Fruit fly (Drosophila melanogaster) whole organism, embryonic: ENCODE measurements around the gene CG15927.

Source experiments
- CG10321 ChIP-seq: fragments of 200-800 bp; sonication (Bioruptor generic); IDR thresholded peaks from 2 replicates; pipeline ENCODE4 v1.3.6; 2022; ENCODE audit warnings: missing biosample characterization, missing genetic modification characterization
- CG10565 ChIP-seq: fragments of 200-800 bp; sonication (Bioruptor generic); optimal IDR thresholded peaks from 3 replicates; lab custom pipeline; 2016; ENCODE audit warnings: missing biosample characterization, mild to moderate bottlenecking, missing genetic modification characterization
- CG11504 ChIP-seq: fragments of 200-800 bp; sonication (Bioruptor generic); optimal IDR thresholded peaks from 3 replicates; lab custom pipeline; 2019; ENCODE audit warnings: missing biosample characterization, mild to moderate bottlenecking, missing genetic modification characterization, moderate library complexity
- CG13287 ChIP-seq: fragments of 200-800 bp; sonication (Bioruptor generic); IDR thresholded peaks from 2 replicates; pipeline ENCODE4 v1.3.6; 2022; ENCODE audit warnings: missing biosample characterization, missing genetic modification characterization; ENCODE audit not compliant: partially characterized antibody
- CG13624 ChIP-seq: fragments of 200-800 bp; sonication (Bioruptor generic); optimal IDR thresholded peaks from 2 replicates; lab custom pipeline; 2016; ENCODE audit warnings: missing biosample characterization, missing genetic modification characterization
- CG13775 ChIP-seq: fragments of 200-800 bp; sonication (Bioruptor generic); optimal IDR thresholded peaks from 3 replicates; lab custom pipeline; 2017; ENCODE audit warnings: missing biosample characterization, mild to moderate bottlenecking, missing genetic modification characterization
- CG14667 ChIP-seq: fragments of 200-800 bp; sonication (Bioruptor generic); IDR thresholded peaks from 2 replicates; pipeline ENCODE4 v1.3.6; 2022; ENCODE audit warnings: missing biosample characterization, missing genetic modification characterization
- CG17802 ChIP-seq: fragments of 200-800 bp; sonication (Bioruptor generic); optimal IDR thresholded peaks from 2 replicates; lab custom pipeline; 2018; ENCODE audit warnings: missing biosample characterization, mild to moderate bottlenecking, missing genetic modification characterization, moderate library complexity
- CG1832 ChIP-seq: fragments of 200-800 bp; sonication (Bioruptor generic); optimal IDR thresholded peaks from 2 replicates; lab custom pipeline; 2017; ENCODE audit warnings: missing biosample characterization, mild to moderate bottlenecking, missing genetic modification characterization, inconsistent platforms
- CG18764 ChIP-seq: fragments of 200-800 bp; sonication (Bioruptor generic); optimal IDR thresholded peaks from 3 replicates; lab custom pipeline; 2016; ENCODE audit warnings: missing biosample characterization, missing genetic modification characterization
- CG34376 ChIP-seq: fragments of 200-800 bp; sonication (Bioruptor generic); optimal IDR thresholded peaks from 2 replicates; lab custom pipeline; 2018; ENCODE audit warnings: missing biosample characterization, mild to moderate bottlenecking, missing genetic modification characterization
- CG4707 ChIP-seq: fragments of 200-800 bp; sonication (Bioruptor generic); optimal IDR thresholded peaks from 2 replicates; lab custom pipeline; 2018; ENCODE audit warnings: missing biosample characterization, mild to moderate bottlenecking, missing genetic modification characterization, moderate library complexity
- CG4730 ChIP-seq: fragments of 200-800 bp; sonication (Bioruptor generic); IDR thresholded peaks from 2 replicates; pipeline ENCODE4 v1.3.6; 2022; ENCODE audit warnings: missing biosample characterization, missing genetic modification characterization
- CG4820 ChIP-seq: fragments of 200-800 bp; sonication (Bioruptor generic); optimal IDR thresholded peaks from 3 replicates; lab custom pipeline; 2016; ENCODE audit warnings: missing biosample characterization, missing genetic modification characterization
- CG5245 ChIP-seq: fragments of 200-800 bp; sonication (Bioruptor generic); optimal IDR thresholded peaks from 3 replicates; lab custom pipeline; 2016; ENCODE audit warnings: missing biosample characterization, missing genetic modification characterization
- CG7928 ChIP-seq: fragments of 200-800 bp; sonication (Bioruptor generic); optimal IDR thresholded peaks from 2 replicates; lab custom pipeline; 2017; ENCODE audit warnings: missing biosample characterization, mild to moderate bottlenecking, missing genetic modification characterization
- CG8290 ChIP-seq, 3 experiments: fragments of 200-800 bp; sonication (Bioruptor generic); optimal IDR thresholded peaks; 2 replicates each; lab custom pipeline; 2016 to 2019; ENCODE audit warnings: missing biosample characterization in 3 of 3, missing genetic modification characterization in 3 of 3, mild to moderate bottlenecking in 2 of 3, moderate library complexity in 1 of 3
- CG8924 ChIP-seq: fragments of 200-800 bp; optimal IDR thresholded peaks from 3 replicates; lab custom pipeline; 2019; ENCODE audit warnings: missing biosample characterization, mild to moderate bottlenecking, missing genetic modification characterization, moderate library complexity
- CG9817 ChIP-seq: fragments of 200-800 bp; sonication (Bioruptor generic); optimal IDR thresholded peaks from 2 replicates; lab custom pipeline; 2018; ENCODE audit warnings: missing biosample characterization, mild to moderate bottlenecking, missing genetic modification characterization, moderate library complexity
- CrebB ChIP-seq: fragments of 200-800 bp; sonication (Bioruptor generic); optimal IDR thresholded peaks from 3 replicates; lab custom pipeline; 2018; ENCODE audit warnings: missing biosample characterization, mild to moderate bottlenecking, missing genetic modification characterization
- Eip74EF ChIP-seq, 2 experiments: fragments of 200-800 bp in 1 of 2; fragments of >200 bp in 1 of 2; sonication (Bioruptor generic) in 1 of 2; optimal IDR thresholded peaks; 2 replicates each; lab custom pipeline; 2017 to 2019; ENCODE audit warnings: missing biosample characterization in 2 of 2, missing genetic modification characterization in 2 of 2, mild to moderate bottlenecking in 1 of 2, moderate library complexity in 1 of 2
- Gug ChIP-seq: fragments of 200-800 bp; sonication (Bioruptor generic); IDR thresholded peaks from 4 replicates; pipeline ENCODE4 v1.3.6; 2022; ENCODE audit warnings: missing biosample characterization, missing genetic modification characterization
- HmgZ ChIP-seq: fragments of 200-800 bp; sonication (Bioruptor generic); optimal IDR thresholded peaks from 2 replicates; lab custom pipeline; 2018; ENCODE audit warnings: missing biosample characterization, mild to moderate bottlenecking, missing genetic modification characterization
- MTF-1 ChIP-seq: fragments of 200-800 bp; sonication (Bioruptor generic); optimal IDR thresholded peaks from 2 replicates; lab custom pipeline; 2018; ENCODE audit warnings: missing biosample characterization, mild to moderate bottlenecking, missing genetic modification characterization, borderline replicate concordance
- Med ChIP-seq: fragments of 200-800 bp; sonication (Bioruptor generic); peaks from one replicate; lab custom pipeline; 2016; ENCODE audit warnings: missing biosample characterization, missing genetic modification characterization, mild to moderate bottlenecking, inconsistent platforms, moderate library complexity
- Neu2 ChIP-seq: fragments of 200-800 bp; sonication (Bioruptor generic); optimal IDR thresholded peaks from 3 replicates; lab custom pipeline; 2016; ENCODE audit warnings: missing biosample characterization, missing genetic modification characterization, borderline replicate concordance
- Poxn ChIP-seq: fragments of 200-800 bp; sonication (Bioruptor generic); IDR thresholded peaks from 2 replicates; pipeline ENCODE4 v1.3.6; 2022; ENCODE audit warnings: missing biosample characterization, missing genetic modification characterization
- Ravus ChIP-seq: fragments of 200-800 bp; sonication (Bioruptor generic); IDR thresholded peaks from 2 replicates; pipeline ENCODE4 v1.3.6; 2022; ENCODE audit warnings: missing biosample characterization, missing genetic modification characterization
- Sin3A ChIP-seq: fragments of >200 bp; optimal IDR thresholded peaks from 2 replicates; lab custom pipeline; 2018
- Spps ChIP-seq: fragments of 200-800 bp; sonication (Bioruptor generic); optimal IDR thresholded peaks from 2 replicates; lab custom pipeline; 2018; ENCODE audit warnings: missing biosample characterization, mild to moderate bottlenecking, missing genetic modification characterization
- ac ChIP-seq: fragments of 200-800 bp; sonication (Bioruptor generic); optimal IDR thresholded peaks from 3 replicates; lab custom pipeline; 2017; ENCODE audit warnings: missing biosample characterization, mild to moderate bottlenecking, missing genetic modification characterization
- ash1 ChIP-seq: fragments of 200-800 bp; sonication (Bioruptor generic); optimal IDR thresholded peaks from 2 replicates; lab custom pipeline; 2018; ENCODE audit warnings: missing biosample characterization, mild to moderate bottlenecking, missing genetic modification characterization
- cato ChIP-seq: fragments of 200-800 bp; sonication (Bioruptor generic); optimal IDR thresholded peaks from 2 replicates; lab custom pipeline; 2016; ENCODE audit warnings: missing biosample characterization, missing genetic modification characterization, borderline replicate concordance
- dati ChIP-seq: fragments of 200-800 bp; sonication (Bioruptor generic); IDR thresholded peaks from 2 replicates; pipeline ENCODE4 v1.3.6; 2022; ENCODE audit warnings: missing biosample characterization, missing genetic modification characterization
- dimm ChIP-seq: fragments of 200-800 bp; sonication (Bioruptor generic); IDR thresholded peaks from 2 replicates; pipeline ENCODE4 v1.3.6; 2022; ENCODE audit warnings: missing biosample characterization, missing genetic modification characterization
- ewg ChIP-seq: fragments of 200-800 bp; sonication (Bioruptor generic); optimal IDR thresholded peaks from 3 replicates; lab custom pipeline; 2017; ENCODE audit warnings: mild to moderate bottlenecking, missing biosample characterization, missing genetic modification reagents, missing genetic modification characterization
- fd102C ChIP-seq: fragments of 200-800 bp; sonication (Bioruptor generic); optimal IDR thresholded peaks from 2 replicates; lab custom pipeline; 2018; ENCODE audit warnings: missing biosample characterization, mild to moderate bottlenecking, missing genetic modification characterization, moderate library complexity
- gcm2 ChIP-seq: fragments of 200-800 bp; sonication (Bioruptor generic); optimal IDR thresholded peaks from 2 replicates; lab custom pipeline; 2016; ENCODE audit warnings: missing biosample characterization, missing genetic modification characterization
- grn ChIP-seq: fragments of 200-800 bp; sonication (Bioruptor generic); optimal IDR thresholded peaks from 3 replicates; lab custom pipeline; 2017; ENCODE audit warnings: missing biosample characterization, missing genetic modification characterization
- gsb-n ChIP-seq: fragments of 200-800 bp; sonication (Bioruptor generic); optimal IDR thresholded peaks from 3 replicates; lab custom pipeline; 2018; ENCODE audit warnings: missing biosample characterization, mild to moderate bottlenecking, missing genetic modification characterization
- klu ChIP-seq: fragments of 200-800 bp; sonication (Bioruptor generic); IDR thresholded peaks from 2 replicates; pipeline ENCODE4 v1.3.6; 2022; ENCODE audit warnings: missing biosample characterization, missing genetic modification characterization
- kni ChIP-seq: fragments of 200-800 bp; sonication (Bioruptor generic); optimal IDR thresholded peaks from 3 replicates; lab custom pipeline; 2017; ENCODE audit warnings: mild to moderate bottlenecking, missing biosample characterization, missing genetic modification reagents, missing genetic modification characterization
- lola ChIP-seq, 3 experiments: fragments of >200 bp in 2 of 3; fragments of 200-800 bp in 1 of 3; sonication (Bioruptor generic) in 1 of 3; optimal IDR thresholded peaks; 2 replicates each; lab custom pipeline; 2017 to 2019; ENCODE audit warnings: missing biosample characterization in 3 of 3, missing genetic modification characterization in 3 of 3, mild to moderate bottlenecking in 1 of 3, moderate library complexity in 1 of 3
- mam ChIP-seq: fragments of 200-800 bp; sonication (Bioruptor generic); optimal IDR thresholded peaks from 3 replicates; lab custom pipeline; 2016; ENCODE audit warnings: missing biosample characterization, missing genetic modification characterization
- pzg ChIP-seq: fragments of 200-800 bp; sonication (Bioruptor generic); optimal IDR thresholded peaks from 3 replicates; lab custom pipeline; 2018; ENCODE audit warnings: missing biosample characterization, mild to moderate bottlenecking, missing genetic modification characterization, moderate library complexity
- sc ChIP-seq, 3 experiments: fragments of >200 bp in 2 of 3; fragments of 200-800 bp in 1 of 3; sonication (Bioruptor generic) in 1 of 3; optimal IDR thresholded peaks; 2 replicates in 2 of 3; 3 replicates in 1 of 3; lab custom pipeline; 2017; ENCODE audit warnings: mild to moderate bottlenecking in 1 of 3, missing biosample characterization in 1 of 3, missing genetic modification characterization in 1 of 3, missing genetic modification reagents in 1 of 3
- sens ChIP-seq: fragments of 200-800 bp; sonication (Bioruptor generic); peaks from one replicate; lab custom pipeline; 2016; ENCODE audit warnings: missing biosample characterization, missing genetic modification characterization
- twi ChIP-seq: fragments of 200-800 bp; optimal IDR thresholded peaks from 2 replicates; lab custom pipeline; 2019; ENCODE audit warnings: missing biosample characterization, mild to moderate bottlenecking, missing genetic modification characterization, moderate library complexity
- wor ChIP-seq: fragments of 200-800 bp; sonication (Bioruptor generic); IDR thresholded peaks from 2 replicates; pipeline ENCODE4 v1.3.6; 2022; ENCODE audit warnings: missing biosample characterization, missing genetic modification characterization

Gene CG15927

dm6 chrX:12471408-12471807 lies 16.9 kb downstream of the CG15927 start (continued):
- TF ChIP-seq CG8290 (GFP tag; optimal IDR thresholded peaks at IDR 0.05; lab: Kevin White, UChicago) (no peak), CG8290 (tag; optimal IDR thresholded peaks at IDR 0.05; lab: Kevin White, UChicago) (peak in 1 of 2 experiments; percentile 50), CG11504 (tag; lab: Kevin White, UChicago) (no peak), sens (GFP tag; lab: Kevin White, UChicago) (peak; percentile 16), mam (GFP tag; lab: Kevin White, UChicago) (no peak), Spps (no peak), lola (GFP tag; optimal IDR thresholded peaks at IDR 0.05; lab: Kevin White, UChicago) (no peak), CG4730 (GFP tag; lab: Robert Waterston, UW) (no peak), pzg (GFP tag; lab: Kevin White, UChicago) (peak; percentile 12), ac (GFP tag; lab: Kevin White, UChicago) (no peak), Neu2 (GFP tag; lab: Kevin White, UChicago) (no peak), CG10321 (GFP tag; lab: Robert Waterston, UW) (no peak), sc (optimal IDR thresholded peaks at IDR 0.05; lab: Kevin White, UChicago) (no peak), sc (GFP tag; optimal IDR thresholded peaks at IDR 0.05; lab: Kevin White, UChicago) (no peak), CG13287 (GFP tag; lab: Robert Waterston, UW) (peak; percentile 24; the same call in 1 of the 2 replicates), CG34376 (GFP tag; lab: Kevin White, UChicago) (peak; percentile 2), ewg (GFP tag; lab: Kevin White, UChicago) (peak; percentile 57), Sin3A (lab: Kevin White, UChicago) (no peak), CG1832 (no peak), Med (peak; percentile 75), Poxn (no peak), CG13775 (GFP tag; lab: Kevin White, UChicago) (no peak), CG9817 (no peak), grn (GFP tag; lab: Kevin White, UChicago) (no peak), Eip74EF (GFP tag; optimal IDR thresholded peaks at IDR 0.05; lab: Kevin White, UChicago) (no peak), gsb-n (tag; lab: Kevin White, UChicago) (no peak), CG13624 (peak; percentile 30), CG7928 (GFP tag; lab: Kevin White, UChicago) (no peak)

- TF ChIP-seq MTF-1 (peak; percentile 81), CG8924 (peak; percentile 96), CG5245 (GFP tag; lab: Kevin White, UChicago) (peak; percentile 69), klu (GFP tag; lab: Robert Waterston, UW) (peak; percentile 94), CG4820 (peak; percentile 90), kni (GFP tag; lab: Kevin White, UChicago) (peak; percentile 35), gcm2 (peak; percentile 75), CG14667 (peak; percentile 89), CG10565 (GFP tag; lab: Kevin White, UChicago) (peak; percentile 57), CG17802 (tag; lab: Kevin White, UChicago) (peak; percentile 62), CG4707 (GFP tag; lab: Kevin White, UChicago) (peak; percentile 62), twi (peak; percentile 81), cato (GFP tag; lab: Kevin White, UChicago) (peak; percentile 73), CG4730 (GFP tag; lab: Robert Waterston, UW) (peak; percentile 94), CrebB (peak; percentile 91), fd102C (peak; percentile 42), Gug (GFP tag; lab: Robert Waterston, UW) (peak; percentile 82), Ravus (GFP tag; lab: Robert Waterston, UW) (peak; percentile 90), dimm (peak; percentile 85), wor (peak; percentile 92), HmgZ (tag; lab: Kevin White, UChicago) (peak; percentile 96), ash1 (peak; percentile 66), CG18764 (GFP tag; lab: Kevin White, UChicago) (peak; percentile 68), dati (GFP tag; lab: Robert Waterston, UW) (peak; percentile 64; the same call in 1 of the 2 replicates)
Observed at dm6 chrX:12472244-12472736, 17.8 kb downstream of the CG15927 start.
